Fruit fly (Drosophila melanogaster): ENCODE measurements around the gene Tspo.

- TF ChIP-seq usp (GFP tag; optimal IDR thresholded peaks at IDR 0.05) (no peak), Dll (optimal IDR thresholded peaks at IDR 0.05) (no peak), pan (optimal IDR thresholded peaks at IDR 0.05) (no peak), EcR (GFP tag; optimal IDR thresholded peaks at IDR 0.05) (no peak), psq (optimal IDR thresholded peaks at IDR 0.05) (no peak)
Measured at dm6 chr2L:585268-585667, 25.9 kb downstream of the Tspo start.

All from whole organism.